Worm (Caenorhabditis elegans) whole organism, young adult: ENCODE data around the gene Y45F3A.1.

Experiments used
- F10E7.11 ChIP-seq: sonication (generic microtip); optimal IDR thresholded peaks from 2 replicates; lab custom pipeline; 2017; ENCODE audit warnings: mild to moderate bottlenecking, missing genetic modification characterization, moderate library complexity, missing compliant biosample characterization
- F23B12.7 ChIP-seq: sonication (generic microtip); optimal IDR thresholded peaks from 2 replicates; lab custom pipeline; 2017; ENCODE audit warnings: missing genetic modification characterization, mild to moderate bottlenecking, missing compliant biosample characterization, antibody characterized with exemption, moderate library complexity; ENCODE audit not compliant: insufficient read depth
- F57A8.1 ChIP-seq: fragments of 200-800 bp; sonication (Bioruptor generic); optimal IDR thresholded peaks from 2 replicates; lab custom pipeline; 2018; ENCODE audit warnings: mild to moderate bottlenecking, missing genetic modification characterization, moderate library complexity, missing compliant biosample characterization
- T07F8.4 ChIP-seq: sonication (generic microtip); optimal IDR thresholded peaks from 2 replicates; lab custom pipeline; 2016; ENCODE audit warnings: mild to moderate bottlenecking, missing genetic modification characterization, moderate library complexity, missing compliant biosample characterization
- Y53F4B.3 ChIP-seq: fragments of 200-800 bp; sonication (Bioruptor generic); IDR thresholded peaks from 2 replicates; pipeline ENCODE4 v1.3.6; 2022; ENCODE audit warnings: missing genetic modification reagents, missing genetic modification characterization, missing compliant biosample characterization
- Y53G8AR.9 ChIP-seq: fragments of 200-800 bp; sonication (Bioruptor generic); conservative IDR thresholded peaks from 2 replicates; pipeline ENCODE4 v1.3.6; 2022; ENCODE audit warnings: missing genetic modification reagents, missing genetic modification characterization, missing compliant biosample characterization
- Y79H2A.3 ChIP-seq: fragments of 200-800 bp; sonication (Bioruptor generic); conservative IDR thresholded peaks from 2 replicates; pipeline ENCODE4 v1.3.6; 2022; ENCODE audit warnings: missing genetic modification reagents, missing genetic modification characterization, missing compliant biosample characterization
- Y95B8A.8 ChIP-seq: fragments of 200-800 bp; sonication (Bioruptor generic); IDR thresholded peaks from 2 replicates; pipeline ENCODE4 v1.3.6; 2022; ENCODE audit warnings: missing genetic modification reagents, missing genetic modification characterization, missing compliant biosample characterization
- akir-1 ChIP-seq: fragments of 200-800 bp; sonication (Bioruptor generic); optimal IDR thresholded peaks from 2 replicates; lab custom pipeline; 2018; ENCODE audit warnings: mild to moderate bottlenecking, missing genetic modification characterization, moderate library complexity, missing compliant biosample characterization
- ama-1 ChIP-seq, 3 experiments: fragments of 150-350 bp in 1 of 3; sonication (generic microtip) in 2 of 3; optimal IDR thresholded peaks; 2 replicates each; lab custom pipeline; 2014 to 2018; ENCODE audit warnings: missing biosample characterization in 2 of 3, missing genetic modification characterization in 2 of 3, missing genetic modification reagents in 2 of 3
- cebp-2 ChIP-seq: fragments of 200-800 bp; sonication (Bioruptor generic); IDR thresholded peaks from 2 replicates; pipeline ENCODE4 v1.3.6; 2022; ENCODE audit warnings: missing genetic modification characterization, missing compliant biosample characterization
- ceh-58 ChIP-seq: fragments of 200-800 bp; sonication (Bioruptor generic); IDR thresholded peaks from 2 replicates; pipeline ENCODE4 v1.3.6; 2022; ENCODE audit warnings: missing genetic modification characterization, missing compliant biosample characterization
- ceh-79 ChIP-seq: sonication (generic microtip); optimal IDR thresholded peaks from 2 replicates; lab custom pipeline; 2017; ENCODE audit warnings: mild to moderate bottlenecking, missing genetic modification characterization, missing compliant biosample characterization
- chd-7 ChIP-seq: sonication (generic microtip); optimal IDR thresholded peaks from 2 replicates; lab custom pipeline; 2016; ENCODE audit warnings: mild to moderate bottlenecking, missing genetic modification characterization, moderate library complexity, missing compliant biosample characterization
- hmg-1.2 ChIP-seq: fragments of 200-800 bp; sonication (Bioruptor generic); IDR thresholded peaks from 2 replicates; pipeline ENCODE4 v1.3.6; 2022; ENCODE audit warnings: missing genetic modification reagents, missing genetic modification characterization, missing compliant biosample characterization
- hrde-1 ChIP-seq: sonication (generic microtip); optimal IDR thresholded peaks from 2 replicates; lab custom pipeline; 2016; ENCODE audit warnings: missing genetic modification characterization, mild to moderate bottlenecking, missing compliant biosample characterization, moderate library complexity, missing genotype, missing genetic modification reagents, borderline replicate concordance
- lag-1 ChIP-seq: fragments of 200-800 bp; sonication (Bioruptor generic); IDR thresholded peaks from 2 replicates; pipeline ENCODE4 v1.3.6; 2022; ENCODE audit warnings: missing genetic modification reagents, missing genetic modification characterization, missing compliant biosample characterization
- let-607 ChIP-seq, 2 experiments: fragments of 200-800 bp in 1 of 2; sonication (Bioruptor generic) in 1 of 2; sonication (generic microtip) in 1 of 2; optimal IDR thresholded peaks; 2 replicates each; lab custom pipeline; 2016 to 2018; ENCODE audit warnings: mild to moderate bottlenecking in 2 of 2, missing compliant biosample characterization in 2 of 2, missing genetic modification characterization in 2 of 2, moderate library complexity in 2 of 2, missing genotype in 1 of 2
- lin-26 ChIP-seq: fragments of 200-800 bp; sonication (Bioruptor generic); IDR thresholded peaks from 2 replicates; pipeline ENCODE4 v1.3.6; 2022; ENCODE audit warnings: missing genetic modification reagents, missing genetic modification characterization, missing compliant biosample characterization
- lin-35 ChIP-seq, 3 experiments: fragments of 150-350 bp in 2 of 3; sonication (generic microtip) in 1 of 3; optimal IDR thresholded peaks; 2 replicates each; lab custom pipeline; 2014 to 2018; ENCODE audit warnings: missing biosample characterization in 3 of 3, missing genetic modification characterization in 3 of 3, missing genetic modification reagents in 3 of 3
- lir-1 ChIP-seq: fragments of 200-800 bp; sonication (Bioruptor generic); conservative IDR thresholded peaks from 2 replicates; pipeline ENCODE4 v1.3.6; 2022; ENCODE audit warnings: missing genetic modification reagents, missing genetic modification characterization, missing compliant biosample characterization
- lsl-1 ChIP-seq: fragments of 200-800 bp; sonication (Bioruptor generic); optimal IDR thresholded peaks from 2 replicates; lab custom pipeline; 2018; ENCODE audit warnings: mild to moderate bottlenecking, missing genetic modification characterization, moderate library complexity, missing compliant biosample characterization
- madf-3 ChIP-seq: fragments of 200-800 bp; sonication (Bioruptor generic); IDR thresholded peaks from 2 replicates; pipeline ENCODE4 v1.3.6; 2022; ENCODE audit warnings: missing genetic modification reagents, missing genetic modification characterization, missing compliant biosample characterization
- mel-28 ChIP-seq: sonication (generic microtip); optimal IDR thresholded peaks from 2 replicates; lab custom pipeline; 2016; ENCODE audit warnings: borderline replicate concordance, mild to moderate bottlenecking, missing genetic modification characterization, missing compliant biosample characterization
- nfya-2 ChIP-seq: fragments of 200-800 bp; sonication (Bioruptor generic); IDR thresholded peaks from 2 replicates; pipeline ENCODE4 v1.3.6; 2022; ENCODE audit warnings: missing genetic modification reagents, missing genetic modification characterization, missing compliant biosample characterization
- nhr-80 ChIP-seq: sonication (generic microtip); optimal IDR thresholded peaks from 2 replicates; lab custom pipeline; 2016; ENCODE audit warnings: missing genetic modification characterization, missing compliant biosample characterization
- pbrm-1 ChIP-seq: fragments of 200-800 bp; sonication (Bioruptor generic); IDR thresholded peaks from 2 replicates; pipeline ENCODE4 v1.3.6; 2022; ENCODE audit warnings: missing genetic modification reagents, missing genetic modification characterization, missing compliant biosample characterization
- repo-1 ChIP-seq: sonication (generic microtip); optimal IDR thresholded peaks from 2 replicates; lab custom pipeline; 2017; ENCODE audit warnings: mild to moderate bottlenecking, missing genetic modification characterization, missing compliant biosample characterization
- sdz-38 ChIP-seq: sonication (generic microtip); optimal IDR thresholded peaks from 2 replicates; lab custom pipeline; 2016; ENCODE audit warnings: missing genotype, missing genetic modification characterization, missing compliant biosample characterization
- snpc-1.1 ChIP-seq: sonication (generic microtip); optimal IDR thresholded peaks from 2 replicates; lab custom pipeline; 2017; ENCODE audit warnings: missing genetic modification characterization, mild to moderate bottlenecking, missing compliant biosample characterization, antibody characterized with exemption, moderate library complexity, missing genotype, missing genetic modification reagents; ENCODE audit not compliant: insufficient read depth
- snpc-4 ChIP-seq, 5 experiments: fragments of 150-350 bp in 1 of 5; sonication (generic microtip) in 4 of 5; optimal IDR thresholded peaks; 2 replicates each; lab custom pipeline; 2014 to 2018; ENCODE audit warnings: missing genetic modification characterization in 5 of 5, missing biosample characterization in 3 of 5, antibody characterized with exemption in 2 of 5, mild to moderate bottlenecking in 2 of 5, missing compliant biosample characterization in 2 of 5, missing genotype in 2 of 5, moderate library complexity in 2 of 5, missing genetic modification reagents in 1 of 5
- somi-1 ChIP-seq: fragments of 200-800 bp; sonication (Bioruptor generic); optimal IDR thresholded peaks from 2 replicates; lab custom pipeline; 2018; ENCODE audit warnings: mild to moderate bottlenecking, missing genetic modification characterization, missing compliant biosample characterization
- zfh-2 ChIP-seq: fragments of 200-800 bp; sonication (Bioruptor generic); conservative IDR thresholded peaks from 2 replicates; pipeline ENCODE4 v1.3.6; 2022; ENCODE audit warnings: missing genetic modification reagents, missing genetic modification characterization, missing compliant biosample characterization
- zim-3 ChIP-seq: sonication (generic microtip); optimal IDR thresholded peaks from 2 replicates; lab custom pipeline; 2017; ENCODE audit warnings: mild to moderate bottlenecking, missing genetic modification characterization, moderate library complexity, missing compliant biosample characterization
- ztf-25 ChIP-seq: fragments of 200-800 bp; sonication (Bioruptor generic); IDR thresholded peaks from 2 replicates; pipeline ENCODE4 v1.3.6; 2022; ENCODE audit warnings: missing genetic modification reagents, missing genetic modification characterization, missing compliant biosample characterization

Gene Y45F3A.1

ce11 chrIII:10537003-10537402 lies 24.7 kb downstream of the Y45F3A.1 start:
- no peak for TF ChIP-seq nhr-80
- TF ChIP-seq lag-1 (GFP tag; lab: Robert Waterston, UW) = no peak
- no peak for TF ChIP-seq chd-7 (tag; lab: Kevin White, UChicago)
- no peak for TF ChIP-seq F23B12.7
- no peak for TF ChIP-seq zfh-2 (GFP tag; lab: Robert Waterston, UW)
- no peak for TF ChIP-seq lsl-1 (GFP tag; lab: Kevin White, UChicago)
- no peak for TF ChIP-seq Y53G8AR.9 (GFP tag; lab: Robert Waterston, UW)
- no peak for TF ChIP-seq F10E7.11
- no peak for TF ChIP-seq ceh-79 (tag; lab: Kevin White, UChicago)
- TF ChIP-seq ztf-25 (GFP tag; lab: Robert Waterston, UW) = no peak
- no peak for TF ChIP-seq pbrm-1 (GFP tag; lab: Robert Waterston, UW)
- no peak for TF ChIP-seq sdz-38 (tag; lab: Kevin White, UChicago)
- TF ChIP-seq mel-28 (tag; lab: Kevin White, UChicago) = no peak
- TF ChIP-seq ama-1 (optimal IDR thresholded peaks at IDR 0.05; lab: Kevin White, UChicago) = peak; percentile 78
- TF ChIP-seq ama-1 (GFP tag; optimal IDR thresholded peaks at IDR 0.05; lab: Kevin White, UChicago) = no peak
- no peak for TF ChIP-seq somi-1 (GFP tag; lab: Kevin White, UChicago)
- no peak for TF ChIP-seq lir-1 (GFP tag; lab: Robert Waterston, UW)
- TF ChIP-seq nfya-2 (GFP tag; lab: Robert Waterston, UW) = 0 out of 2 replicates have a peak, but pooled peaks have one; percentile 20
- TF ChIP-seq madf-3 (GFP tag; lab: Robert Waterston, UW) = no peak
- no peak for TF ChIP-seq Y53F4B.3 (GFP tag; lab: Robert Waterston, UW)
- TF ChIP-seq repo-1 (tag; lab: Kevin White, UChicago) = peak; percentile 28
- no peak for TF ChIP-seq F57A8.1 (GFP tag; lab: Kevin White, UChicago)
- TF ChIP-seq T07F8.4 (tag; lab: Kevin White, UChicago) = no peak
- no peak for TF ChIP-seq hmg-1.2
- TF ChIP-seq Y95B8A.8 (GFP tag; lab: Robert Waterston, UW) = no peak
- 0 out of 2 replicates have a peak, but pooled peaks have one; percentile 61 for TF ChIP-seq cebp-2 (GFP tag; lab: Robert Waterston, UW)

ce11 chrIII:10536087-10536723 lies 25.5 kb downstream of the Y45F3A.1 start:
- TF ChIP-seq chd-7 (tag; lab: Kevin White, UChicago) (peak; percentile 17), akir-1 (GFP tag; lab: Kevin White, UChicago) (no peak), ama-1 (optimal IDR thresholded peaks at IDR 0.05; lab: Kevin White, UChicago) (peak; percentile 64), ama-1 (GFP tag; optimal IDR thresholded peaks at IDR 0.05; lab: Kevin White, UChicago) (no peak), pbrm-1 (GFP tag; lab: Robert Waterston, UW) (0 out of 2 replicates have a peak, but pooled peaks have one; percentile 23), Y79H2A.3 (GFP tag; lab: Robert Waterston, UW) (no peak), snpc-1.1 (tag; lab: Kevin White, UChicago) (peak; percentile 33), lin-35 (GFP tag; optimal IDR thresholded peaks at IDR 0.05; lab: Kevin White, UChicago) (no peak), snpc-4 (GFP tag; optimal IDR thresholded peaks at IDR 0.05; lab: Kevin White, UChicago) (no peak), snpc-4 (tag; optimal IDR thresholded peaks at IDR 0.05; lab: Kevin White, UChicago) (peak in 2 of 4 experiments; percentile 78 to 86), hrde-1 (tag; lab: Kevin White, UChicago) (no peak), lin-26 (0 out of 2 replicates have a peak, but pooled peaks have one; percentile 47), ceh-58 (GFP tag; lab: Robert Waterston, UW) (no peak), Y53F4B.3 (GFP tag; lab: Robert Waterston, UW) (no peak), let-607 (tag; optimal IDR thresholded peaks at IDR 0.05; lab: Kevin White, UChicago) (no peak), zim-3 (tag; lab: Kevin White, UChicago) (no peak)
